Fruit fly (Drosophila melanogaster): ENCODE data around the gene mTerf5.

The mTerf5 gene

dm6 chr3R:18242089-18242955 lies 18.8 kb upstream of the mTerf5 start, which contains the start of the genes CG7156 and 14-3-3epsilon (continued):
- no peak for TF ChIP-seq Deaf1 (tag; optimal IDR thresholded peaks at IDR 0.05)
- TF ChIP-seq bsh (GFP tag; optimal IDR thresholded peaks at IDR 0.05): peak in 1 of 2 experiments; percentile 65
- no peak for TF ChIP-seq gt (GFP tag; IDR thresholded peaks at IDR 0.05)
- TF ChIP-seq CG10543 (GFP tag; optimal IDR thresholded peaks at IDR 0.05): no peak
- peak; percentile 30 for TF ChIP-seq CG8924 (tag; optimal IDR thresholded peaks at IDR 0.05)
- TF ChIP-seq CG8290 (GFP tag; optimal IDR thresholded peaks at IDR 0.05): peak; percentile 42
- no peak for TF ChIP-seq CG8290 (tag; optimal IDR thresholded peaks at IDR 0.05)
- no peak for TF ChIP-seq Tbp (GFP tag; optimal IDR thresholded peaks at IDR 0.05)
- TF ChIP-seq Sox100B (GFP tag; optimal IDR thresholded peaks at IDR 0.05): no peak
- TF ChIP-seq lov (optimal IDR thresholded peaks at IDR 0.05): no peak
- TF ChIP-seq lov (GFP tag; IDR thresholded peaks at IDR 0.05): 0 out of 3 replicates have a peak, but pooled peaks have one; percentile 49
- TF ChIP-seq HLH4C (GFP tag; IDR thresholded peaks at IDR 0.05; ENCODE audit: partially characterized antibody): no peak
- peak; percentile 1 for TF ChIP-seq CG10209 (GFP tag; optimal IDR thresholded peaks at IDR 0.05)
- peak; percentile 59 for TF ChIP-seq Myb (GFP tag; optimal IDR thresholded peaks at IDR 0.05)
- TF ChIP-seq Aef1 (GFP tag; IDR thresholded peaks at IDR 0.05): no peak
- TF ChIP-seq tna (GFP tag; IDR thresholded peaks at IDR 0.05; ENCODE audit: partially characterized antibody): no peak
- TF ChIP-seq TFAM (GFP tag; optimal IDR thresholded peaks at IDR 0.05): no peak
- TF ChIP-seq Chrac-16 (GFP tag; optimal IDR thresholded peaks at IDR 0.05): peak; percentile 49
- no peak for TF ChIP-seq esg (GFP tag; conservative IDR thresholded peaks at IDR 0.05)
- TF ChIP-seq otp (GFP tag; IDR thresholded peaks at IDR 0.05): 0 out of 3 replicates have a peak, but pooled peaks have one; percentile 19
- TF ChIP-seq CG6254 (GFP tag; optimal IDR thresholded peaks at IDR 0.05): no peak
- no peak for TF ChIP-seq tx (GFP tag; optimal IDR thresholded peaks at IDR 0.05)
- TF ChIP-seq CG17328 (GFP tag; IDR thresholded peaks at IDR 0.05): peak; percentile 69
- peak; percentile 71 for TF ChIP-seq Abd-B (GFP tag; optimal IDR thresholded peaks at IDR 0.05)
- TF ChIP-seq hth (optimal IDR thresholded peaks at IDR 0.05): no peak
- TF ChIP-seq tll (GFP tag; optimal IDR thresholded peaks at IDR 0.05): peak; percentile 1 to 80
- TF ChIP-seq CG15514 (GFP tag; optimal IDR thresholded peaks at IDR 0.05): peak; percentile 48
- TF ChIP-seq D (optimal IDR thresholded peaks at IDR 0.05): no peak
- TF ChIP-seq D (GFP tag; optimal IDR thresholded peaks at IDR 0.05): no peak
- TF ChIP-seq Bteb2 (GFP tag; optimal IDR thresholded peaks at IDR 0.05): no peak
- TF ChIP-seq nmo (GFP tag; optimal IDR thresholded peaks at IDR 0.05): peak; percentile 76
- TF ChIP-seq crp (GFP tag; optimal IDR thresholded peaks at IDR 0.05): peak in 1 of 2 experiments; percentile 4
- no peak for TF ChIP-seq CG10274 (GFP tag; optimal IDR thresholded peaks at IDR 0.05)
- no peak; the same call in 1 of the 2 replicates for TF ChIP-seq Atf6 (GFP tag; IDR thresholded peaks at IDR 0.05)
- TF ChIP-seq B-H2 (GFP tag; optimal IDR thresholded peaks at IDR 0.05): no peak
- TF ChIP-seq ewg (GFP tag; optimal IDR thresholded peaks at IDR 0.05): peak; percentile 100
- TF ChIP-seq CG3065 (GFP tag; optimal IDR thresholded peaks at IDR 0.05): no peak
- peak; percentile 45; the same call in 1 of the 2 replicates for TF ChIP-seq unc-4 (GFP tag; IDR thresholded peaks at IDR 0.05; ENCODE audit: partially characterized antibody)
- TF ChIP-seq lmd (GFP tag; IDR thresholded peaks at IDR 0.05): no peak
- peak; percentile 41 for TF ChIP-seq nom (GFP tag; optimal IDR thresholded peaks at IDR 0.05)
- no peak for TF ChIP-seq Ravus (GFP tag; IDR thresholded peaks at IDR 0.05)
- no peak for TF ChIP-seq CG17912 (GFP tag; optimal IDR thresholded peaks at IDR 0.05)
- no peak for TF ChIP-seq dysf (GFP tag; IDR thresholded peaks at IDR 0.05)
- 0 out of 3 replicates have a peak, but pooled peaks have one; percentile 37 for TF ChIP-seq zfh1 (GFP tag; IDR thresholded peaks at IDR 0.05)
- no peak for TF ChIP-seq C15 (GFP tag; IDR thresholded peaks at IDR 0.05)
- TF ChIP-seq CG13424 (tag; optimal IDR thresholded peaks at IDR 0.05): peak; percentile 26
- TF ChIP-seq scrt (GFP tag; optimal IDR thresholded peaks at IDR 0.05): peak; percentile 10
- no peak for TF ChIP-seq fd96Cb (tag; optimal IDR thresholded peaks at IDR 0.05)
- no peak for TF ChIP-seq CG30431 (GFP tag; optimal IDR thresholded peaks at IDR 0.05)
